Fruit fly (Drosophila melanogaster): ENCODE measurements around the gene CG14506.
A peak's percentile ranks its signal among the peaks of the same experiment; 100 is the strongest.

The CG14506 gene

DNA sequence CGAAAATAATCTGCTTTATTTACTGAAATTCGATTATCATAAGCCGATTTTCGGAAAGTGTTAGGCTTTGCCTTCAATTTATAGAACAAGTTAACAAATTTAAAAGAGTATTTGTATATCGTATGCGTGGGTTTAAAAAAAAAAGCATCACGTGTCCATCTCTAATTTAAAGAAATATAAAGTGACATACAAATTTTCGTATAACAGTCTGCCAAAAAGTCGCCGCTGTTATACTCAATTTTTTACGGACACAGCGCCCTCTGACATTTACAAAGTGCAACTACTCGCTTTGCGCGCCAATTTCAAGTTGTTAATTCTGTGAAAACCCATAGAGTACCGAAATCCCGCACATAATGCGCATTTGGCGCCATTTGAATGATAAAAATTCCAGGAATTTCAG, 45.6 kb downstream of the CG14506 start (continued):
- TF ChIP-seq CG17186 (GFP tag; optimal IDR thresholded peaks at IDR 0.05) = peak; percentile 7
- TF ChIP-seq CG6854 (GFP tag; optimal IDR thresholded peaks at IDR 0.05) = no peak
- TF ChIP-seq CG17359 (tag; optimal IDR thresholded peaks at IDR 0.05) = peak; percentile 9
- no peak for TF ChIP-seq nau (GFP tag; optimal IDR thresholded peaks at IDR 0.05)
- no peak for TF ChIP-seq esg (GFP tag; conservative IDR thresholded peaks at IDR 0.05)
- TF ChIP-seq Opbp (GFP tag; IDR thresholded peaks at IDR 0.05; ENCODE audit: partially characterized antibody) = peak; percentile 81
- peak; percentile 86 for TF ChIP-seq row (GFP tag; IDR thresholded peaks at IDR 0.05)
- peak; percentile 11 for TF ChIP-seq phol (tag; optimal IDR thresholded peaks at IDR 0.05)
- no peak for TF ChIP-seq ro (GFP tag; IDR thresholded peaks at IDR 0.05)
- TF ChIP-seq CG3847 (GFP tag; IDR thresholded peaks at IDR 0.05) = 0 out of 2 replicates have a peak, but pooled peaks have one; percentile 26
- TF ChIP-seq CG15269 (tag; optimal IDR thresholded peaks at IDR 0.05) = peak; percentile 10
- TF ChIP-seq slbo (GFP tag; IDR thresholded peaks at IDR 0.05) = peak; percentile 51
- TF ChIP-seq hkb (optimal IDR thresholded peaks at IDR 0.05) = no peak
- peak; percentile 31; the same call in 1 of the 2 replicates for TF ChIP-seq hkb (GFP tag; IDR thresholded peaks at IDR 0.05)
- TF ChIP-seq unc-4 (GFP tag; IDR thresholded peaks at IDR 0.05; ENCODE audit: partially characterized antibody) = peak; percentile 82
- TF ChIP-seq sr (GFP tag; IDR thresholded peaks at IDR 0.05) = 0 out of 3 replicates have a peak, but pooled peaks have one; percentile 37
- TF ChIP-seq stwl (tag; optimal IDR thresholded peaks at IDR 0.05) = peak; percentile 41
- TF ChIP-seq Antp (GFP tag; optimal IDR thresholded peaks at IDR 0.05) = peak; percentile 1
- TF ChIP-seq CG15696 (tag; optimal IDR thresholded peaks at IDR 0.05) = peak; percentile 64
- TF ChIP-seq klu (GFP tag; IDR thresholded peaks at IDR 0.05) = no peak
- no peak for TF ChIP-seq kah (GFP tag; optimal IDR thresholded peaks at IDR 0.05)
- TF ChIP-seq slp2 (GFP tag; optimal IDR thresholded peaks at IDR 0.05) = no peak
- TF ChIP-seq CG10209 (GFP tag; optimal IDR thresholded peaks at IDR 0.05) = peak; percentile 13
- TF ChIP-seq Dll (GFP tag; IDR thresholded peaks at IDR 0.05; ENCODE audit: partially characterized antibody) = peak; percentile 93
- peak; percentile 25; the same call in 1 of the 3 replicates for TF ChIP-seq CG11456 (GFP tag; IDR thresholded peaks at IDR 0.05)
- TF ChIP-seq CG42726 (GFP tag; IDR thresholded peaks at IDR 0.05; ENCODE audit: partially characterized antibody) = peak; percentile 80
- no peak for TF ChIP-seq cg (GFP tag; optimal IDR thresholded peaks at IDR 0.05)
- TF ChIP-seq MBD-R2 (GFP tag; IDR thresholded peaks at IDR 0.05) = peak; percentile 18; the same call in 1 of the 2 replicates
- no peak for TF ChIP-seq CG4328 (GFP tag; optimal IDR thresholded peaks at IDR 0.05)
- TF ChIP-seq nerfin-1 (tag; optimal IDR thresholded peaks at IDR 0.05) = peak; percentile 35
- peak; percentile 37 for TF ChIP-seq CG13624 (GFP tag; optimal IDR thresholded peaks at IDR 0.05)
- no peak for TF ChIP-seq Ets65A (GFP tag)
- peak; percentile 26 for TF ChIP-seq Ets97D (GFP tag; optimal IDR thresholded peaks at IDR 0.05)
- TF ChIP-seq HLH3B (GFP tag; IDR thresholded peaks at IDR 0.05) = 0 out of 2 replicates have a peak, but pooled peaks have one; percentile 5
- peak; percentile 13 for TF ChIP-seq Hsf (GFP tag; optimal IDR thresholded peaks at IDR 0.05)
- TF ChIP-seq Pdp1 (GFP tag; optimal IDR thresholded peaks at IDR 0.05) = peak in 1 of 2 experiments; percentile 4
- TF ChIP-seq CG14860 (GFP tag; IDR thresholded peaks at IDR 0.05; ENCODE audit: partially characterized antibody) = peak; percentile 58; the same call in 1 of the 3 replicates
- no peak for TF ChIP-seq CG14050 (GFP tag; IDR thresholded peaks at IDR 0.05)
- no peak for TF ChIP-seq ara (GFP tag; IDR thresholded peaks at IDR 0.05)
- peak; percentile 52 for TF ChIP-seq CG17328 (GFP tag; IDR thresholded peaks at IDR 0.05)
- no peak for TF ChIP-seq CG10431 (GFP tag; optimal IDR thresholded peaks at IDR 0.05)
- peak; percentile 61 for TF ChIP-seq CG17829 (tag; optimal IDR thresholded peaks at IDR 0.05)
- TF ChIP-seq CG30403 (GFP tag; optimal IDR thresholded peaks at IDR 0.05) = peak; percentile 16
- peak; percentile 33 for TF ChIP-seq zen (tag; optimal IDR thresholded peaks at IDR 0.05)
- TF ChIP-seq Oaz (GFP tag; IDR thresholded peaks at IDR 0.05) = 0 out of 2 replicates have a peak, but pooled peaks have one; percentile 39
- TF ChIP-seq Rfx (GFP tag; IDR thresholded peaks at IDR 0.05) = peak; percentile 49
- no peak for TF ChIP-seq Hr39 (optimal IDR thresholded peaks at IDR 0.05)
- TF ChIP-seq Blimp-1 (GFP tag; optimal IDR thresholded peaks at IDR 0.05) = peak; percentile 29
- TF ChIP-seq Stat92E (GFP tag; optimal IDR thresholded peaks at IDR 0.05) = peak in 1 of 3 experiments; percentile 52
- peak; percentile 72; the same call in 1 of the 3 replicates for TF ChIP-seq mld (GFP tag; IDR thresholded peaks at IDR 0.05; ENCODE audit: partially characterized antibody)

Data from whole organism, embryonic.